Fruit fly (Drosophila melanogaster): ENCODE data around the gene CG12111.
A peak's percentile ranks its signal among the peaks of the same experiment; 100 is the strongest.

CG12111 gene

dm6 chrX:8558762-8559172, 12.0 kb downstream of the CG12111 start, which contains the start of gene IntS4 (continued):
- TF ChIP-seq lab (GFP tag; optimal IDR thresholded peaks at IDR 0.05) (no peak), lov (optimal IDR thresholded peaks at IDR 0.05) (no peak), lov (GFP tag; IDR thresholded peaks at IDR 0.05) (no peak), slou (GFP tag; optimal IDR thresholded peaks at IDR 0.05) (peak; percentile 68), tup (GFP tag; optimal IDR thresholded peaks at IDR 0.05) (peak; percentile 25), CoRest (tag; optimal IDR thresholded peaks at IDR 0.05) (peak; percentile 78), CG14710 (tag; optimal IDR thresholded peaks at IDR 0.05) (peak; percentile 74), exex (tag; optimal IDR thresholded peaks at IDR 0.05) (no peak), CG9215 (GFP tag; IDR thresholded peaks at IDR 0.05) (no peak; the same call in 1 of the 2 replicates), gt (GFP tag; IDR thresholded peaks at IDR 0.05) (no peak), peb (GFP tag; IDR thresholded peaks at IDR 0.05) (no peak), twi (tag; optimal IDR thresholded peaks at IDR 0.05) (peak; percentile 47), scrt (GFP tag; optimal IDR thresholded peaks at IDR 0.05) (peak; percentile 15), NfI (GFP tag; optimal IDR thresholded peaks at IDR 0.05) (no peak), fu2 (GFP tag; optimal IDR thresholded peaks at IDR 0.05) (no peak), CG1233 (GFP tag; optimal IDR thresholded peaks at IDR 0.05) (no peak), CG11695 (GFP tag; IDR thresholded peaks at IDR 0.05) (0 out of 3 replicates have a peak, but pooled peaks have one; percentile 49), her (GFP tag; optimal IDR thresholded peaks at IDR 0.05) (peak; percentile 21), psq (GFP tag; optimal IDR thresholded peaks at IDR 0.05) (peak; percentile 98), Max (GFP tag; optimal IDR thresholded peaks at IDR 0.05) (peak; percentile 75), CG11247 (GFP tag; IDR thresholded peaks at IDR 0.05) (0 out of 2 replicates have a peak, but pooled peaks have one; percentile 52), Abd-B (GFP tag; optimal IDR thresholded peaks at IDR 0.05) (no peak), crp (GFP tag; optimal IDR thresholded peaks at IDR 0.05) (peak in 1 of 2 experiments; percentile 41), Stat92E (GFP tag; optimal IDR thresholded peaks at IDR 0.05) (peak in 1 of 3 experiments; percentile 39), GATAe (GFP tag; conservative IDR thresholded peaks at IDR 0.05) (no peak), CG6272 (GFP tag; IDR thresholded peaks at IDR 0.05) (peak; percentile 75), Trl (optimal IDR thresholded peaks at IDR 0.05) (no peak), Trl (GFP tag; optimal IDR thresholded peaks at IDR 0.05) (no peak), ap (GFP tag; IDR thresholded peaks at IDR 0.05) (no peak), lmd (GFP tag; IDR thresholded peaks at IDR 0.05) (peak; percentile 69; the same call in 1 of the 2 replicates), jigr1 (GFP tag; IDR thresholded peaks at IDR 0.05) (no peak), CG14860 (GFP tag; IDR thresholded peaks at IDR 0.05; ENCODE audit: partially characterized antibody) (peak; percentile 89), hth (optimal IDR thresholded peaks at IDR 0.05) (no peak), CG4282 (GFP tag; optimal IDR thresholded peaks at IDR 0.05) (no peak), bab2 (GFP tag; optimal IDR thresholded peaks at IDR 0.05) (peak; percentile 6), CG12744 (GFP tag; optimal IDR thresholded peaks at IDR 0.05) (no peak), usp (GFP tag; optimal IDR thresholded peaks at IDR 0.05) (no peak), CG15601 (tag; optimal IDR thresholded peaks at IDR 0.05) (peak; percentile 61), Dfd (GFP tag; optimal IDR thresholded peaks at IDR 0.05) (no peak), Ssrp (tag; optimal IDR thresholded peaks at IDR 0.05) (peak; percentile 56), CG17359 (tag; optimal IDR thresholded peaks at IDR 0.05) (peak; percentile 36), nerfin-2 (GFP tag; IDR thresholded peaks at IDR 0.05; ENCODE audit: partially characterized antibody) (peak; percentile 83; the same call in 1 of the 2 replicates), CG12071 (GFP tag; optimal IDR thresholded peaks at IDR 0.05) (no peak), H2.0 (GFP tag; IDR thresholded peaks at IDR 0.05) (peak; percentile 27; the same call in 1 of the 2 replicates), CG13775 (GFP tag; optimal IDR thresholded peaks at IDR 0.05) (peak; percentile 73), CG31224 (GFP tag; IDR thresholded peaks at IDR 0.05) (peak; percentile 34; the same call in 1 of the 2 replicates), HmgD (GFP tag; optimal IDR thresholded peaks at IDR 0.05) (no peak), Aef1 (GFP tag; IDR thresholded peaks at IDR 0.05) (peak; percentile 50; the same call in 2 of the 3 replicates), corto (GFP tag; optimal IDR thresholded peaks at IDR 0.05) (peak; percentile 60), chm (GFP tag; IDR thresholded peaks at IDR 0.05) (no peak), cad (GFP tag; optimal IDR thresholded peaks at IDR 0.05) (no peak)

Measured in whole organism, embryonic.